Fruit fly (Drosophila melanogaster): ENCODE data around the gene CG4558.
A peak's percentile ranks its signal among the peaks of the same experiment; 100 is the strongest.

Gene CG4558

dm6 chrX:6853384-6853783 is 3.8 kb downstream of the CG4558 start (continued):
- TF ChIP-seq Hr4 (GFP tag; optimal IDR thresholded peaks at IDR 0.05) = no peak
- TF ChIP-seq CG8632 (GFP tag; optimal IDR thresholded peaks at IDR 0.05) = no peak
- TF ChIP-seq CG3919 (GFP tag; optimal IDR thresholded peaks at IDR 0.05) = no peak
- peak; percentile 69 for TF ChIP-seq Eip78C (GFP tag)
- no peak for TF ChIP-seq CG4318 (GFP tag; optimal IDR thresholded peaks at IDR 0.05)
- no peak for TF ChIP-seq dac (GFP tag; optimal IDR thresholded peaks at IDR 0.05)
- no peak for TF ChIP-seq fd59A (GFP tag; optimal IDR thresholded peaks at IDR 0.05)
- TF ChIP-seq CG6163 (GFP tag; IDR thresholded peaks at IDR 0.05) = 0 out of 3 replicates have a peak, but pooled peaks have one; percentile 47
- no peak for TF ChIP-seq Eip93F (GFP tag; optimal IDR thresholded peaks at IDR 0.05)
- peak; percentile 43 for TF ChIP-seq fkh (GFP tag; optimal IDR thresholded peaks at IDR 0.05)
- no peak for TF ChIP-seq CG32006 (GFP tag; optimal IDR thresholded peaks at IDR 0.05)
- TF ChIP-seq salr (GFP tag; optimal IDR thresholded peaks at IDR 0.05) = peak in 1 of 2 experiments; percentile 23
- TF ChIP-seq CG6792 (GFP tag; optimal IDR thresholded peaks at IDR 0.05) = no peak
- peak; percentile 6 for TF ChIP-seq Sox102F (GFP tag; optimal IDR thresholded peaks at IDR 0.05)

dm6 chrX:6854563-6854962 is 5.0 kb downstream of the CG4558 start:
- TF ChIP-seq CG6792 (GFP tag; optimal IDR thresholded peaks at IDR 0.05) = peak; percentile 68
- peak; percentile 50 for TF ChIP-seq CG31627 (GFP tag; optimal IDR thresholded peaks at IDR 0.05)
- TF ChIP-seq CG34406 (GFP tag; optimal IDR thresholded peaks at IDR 0.05) = peak; percentile 62
- peak; percentile 91 for TF ChIP-seq CG32006 (GFP tag; optimal IDR thresholded peaks at IDR 0.05)
- TF ChIP-seq CG8632 (GFP tag; optimal IDR thresholded peaks at IDR 0.05) = peak; percentile 67
- TF ChIP-seq fkh (GFP tag; optimal IDR thresholded peaks at IDR 0.05) = peak; percentile 32
- TF ChIP-seq topi (GFP tag; optimal IDR thresholded peaks at IDR 0.05) = peak; percentile 68
- peak; percentile 89 for TF ChIP-seq Eip78C (GFP tag)
- TF ChIP-seq CG16779 (tag; optimal IDR thresholded peaks at IDR 0.05) = peak; percentile 69
- TF ChIP-seq cyc (GFP tag; optimal IDR thresholded peaks at IDR 0.05) = peak; percentile 55
- TF ChIP-seq Ets96B (tag; optimal IDR thresholded peaks at IDR 0.05) = peak; percentile 71
- TF ChIP-seq Eip75B (GFP tag; optimal IDR thresholded peaks at IDR 0.05) = peak; percentile 74
- peak; percentile 49 for TF ChIP-seq CG11762 (GFP tag; optimal IDR thresholded peaks at IDR 0.05; ENCODE audit: insufficient read depth)
- peak; percentile 65 for TF ChIP-seq CG1621 (tag; optimal IDR thresholded peaks at IDR 0.05)
- no peak for TF ChIP-seq Hr38 (GFP tag; optimal IDR thresholded peaks at IDR 0.05)
- no peak for TF ChIP-seq CG6854 (GFP tag; optimal IDR thresholded peaks at IDR 0.05)
- peak; percentile 67 for TF ChIP-seq CG10631 (GFP tag; optimal IDR thresholded peaks at IDR 0.05)
- TF ChIP-seq fd85E (GFP tag; optimal IDR thresholded peaks at IDR 0.05) = no peak
- TF ChIP-seq dac (GFP tag; optimal IDR thresholded peaks at IDR 0.05) = peak; percentile 76
- peak; percentile 60 for TF ChIP-seq fd59A (GFP tag; optimal IDR thresholded peaks at IDR 0.05)
- TF ChIP-seq CG7368 (GFP tag; optimal IDR thresholded peaks at IDR 0.05) = peak; percentile 50
- peak; percentile 74 for TF ChIP-seq net (GFP tag; optimal IDR thresholded peaks at IDR 0.05)
- TF ChIP-seq Sox14 (GFP tag; optimal IDR thresholded peaks at IDR 0.05) = peak; percentile 78
- peak; percentile 88 for TF ChIP-seq CG6163 (GFP tag; IDR thresholded peaks at IDR 0.05)
- TF ChIP-seq Ets21C (GFP tag; optimal IDR thresholded peaks at IDR 0.05) = peak; percentile 25
- peak; percentile 74 for TF ChIP-seq acj6 (GFP tag; optimal IDR thresholded peaks at IDR 0.05)
- TF ChIP-seq CG8319 (GFP tag; optimal IDR thresholded peaks at IDR 0.05) = peak; percentile 6
- TF ChIP-seq vri (GFP tag; optimal IDR thresholded peaks at IDR 0.05) = peak; percentile 57
- peak; percentile 56 for TF ChIP-seq dsx (GFP tag; optimal IDR thresholded peaks at IDR 0.05; ENCODE audit: poor library complexity, severe bottlenecking)
- TF ChIP-seq Lpt (GFP tag; optimal IDR thresholded peaks at IDR 0.05) = peak; percentile 67
- TF ChIP-seq CG6276 (GFP tag; optimal IDR thresholded peaks at IDR 0.05) = peak; percentile 90
- TF ChIP-seq pdm3 (GFP tag; optimal IDR thresholded peaks at IDR 0.05) = peak; percentile 78
- TF ChIP-seq Eip93F (GFP tag; optimal IDR thresholded peaks at IDR 0.05) = peak; percentile 32
- TF ChIP-seq CG11294 (GFP tag; IDR thresholded peaks at IDR 0.05) = peak; percentile 53
- peak; percentile 50 for TF ChIP-seq CG6808 (GFP tag; optimal IDR thresholded peaks at IDR 0.05)
- peak; percentile 42 to 67 for TF ChIP-seq salr (GFP tag; optimal IDR thresholded peaks at IDR 0.05)
- peak; percentile 59 for TF ChIP-seq CG3032 (tag; optimal IDR thresholded peaks at IDR 0.05)
- peak; percentile 78 for TF ChIP-seq lz (GFP tag; optimal IDR thresholded peaks at IDR 0.05)
- TF ChIP-seq CG3919 (GFP tag; optimal IDR thresholded peaks at IDR 0.05) = peak; percentile 78
- TF ChIP-seq ss (GFP tag; optimal IDR thresholded peaks at IDR 0.05) = peak; percentile 52
- peak; percentile 19 for TF ChIP-seq CG11902 (GFP tag; optimal IDR thresholded peaks at IDR 0.05)
- peak; percentile 33 for TF ChIP-seq CG9139 (GFP tag; optimal IDR thresholded peaks at IDR 0.05)
- TF ChIP-seq Blimp-1 (GFP tag; optimal IDR thresholded peaks at IDR 0.05) = no peak
- peak; percentile 93 for TF ChIP-seq CG15336 (GFP tag; IDR thresholded peaks at IDR 0.05)
- TF ChIP-seq CG4318 (GFP tag; optimal IDR thresholded peaks at IDR 0.05) = peak; percentile 80
- TF ChIP-seq Hr39 (GFP tag; optimal IDR thresholded peaks at IDR 0.05) = peak; percentile 43

Data from whole organism, prepupa.